Fruit fly (Drosophila melanogaster): ENCODE results near the gene CG9813.

The CG9813 gene

dm6 chr3R:13401722-13402296 is 22.2 kb upstream of the CG9813 start, which contains the start of gene GILT1:
GILT1 (minus strand) TSS chr3R:13401862.
- TF ChIP-seq Ets98B (GFP tag; IDR thresholded peaks at IDR 0.05) (no peak), CG4496 (GFP tag; IDR thresholded peaks at IDR 0.05) (no peak), CG12605 (GFP tag; IDR thresholded peaks at IDR 0.05) (0 out of 2 replicates have a peak, but pooled peaks have one; percentile 5)

- TF ChIP-seq Pif1B (GFP tag; optimal IDR thresholded peaks at IDR 0.05) (peak; percentile 94), gl (tag; optimal IDR thresholded peaks at IDR 0.05) (peak; percentile 77), CG15710 (tag; optimal IDR thresholded peaks at IDR 0.05) (peak; percentile 94), CG8301 (tag; optimal IDR thresholded peaks at IDR 0.05) (peak; percentile 94), CG8159 (tag; optimal IDR thresholded peaks at IDR 0.05) (peak; percentile 95), Ets98B (GFP tag; IDR thresholded peaks at IDR 0.05) (peak; percentile 80), CG32121 (GFP tag; IDR thresholded peaks at IDR 0.05) (peak; percentile 87), CG4496 (GFP tag; IDR thresholded peaks at IDR 0.05) (peak; percentile 90), CG9948 (tag; optimal IDR thresholded peaks at IDR 0.05) (peak; percentile 94), CG12605 (GFP tag; IDR thresholded peaks at IDR 0.05) (peak; percentile 71; the same call in 1 of the 2 replicates), Snoo (tag; optimal IDR thresholded peaks at IDR 0.05) (peak; percentile 90), Pif1A (GFP tag; optimal IDR thresholded peaks at IDR 0.05) (peak; percentile 92), EcR (GFP tag; optimal IDR thresholded peaks at IDR 0.05) (peak; percentile 79), D1 (tag; optimal IDR thresholded peaks at IDR 0.05) (peak; percentile 90), CG17806 (tag; optimal IDR thresholded peaks at IDR 0.05) (peak; percentile 94), CG34367 (tag; optimal IDR thresholded peaks at IDR 0.05) (peak; percentile 91), CG14655 (GFP tag; optimal IDR thresholded peaks at IDR 0.05) (peak; percentile 95), CG10348 (GFP tag; IDR thresholded peaks at IDR 0.05) (peak; percentile 64; the same call in 1 of the 2 replicates), CG13204 (GFP tag; optimal IDR thresholded peaks at IDR 0.05) (peak; percentile 90), rn (GFP tag; IDR thresholded peaks at IDR 0.05) (peak; percentile 71), fd96Ca (GFP tag; IDR thresholded peaks at IDR 0.05) (peak; percentile 64; the same call in 2 of the 3 replicates)
Observed at dm6 chr3R:13400902-13401721, 21.5 kb upstream of the CG9813 start.

dm6 chr3R:13397535-13397934 is 18.0 kb upstream of the CG9813 start, which contains the start of gene CG14377:
CG14377 (plus strand) TSS chr3R:13397835.
- TF ChIP-seq EcR (GFP tag; optimal IDR thresholded peaks at IDR 0.05) (no peak), CG13204 (GFP tag; optimal IDR thresholded peaks at IDR 0.05) (no peak), rn (GFP tag; IDR thresholded peaks at IDR 0.05) (no peak), CG4496 (GFP tag; IDR thresholded peaks at IDR 0.05) (no peak), Ets98B (GFP tag; IDR thresholded peaks at IDR 0.05) (no peak), fd96Ca (GFP tag; IDR thresholded peaks at IDR 0.05) (no peak), CG17806 (tag; optimal IDR thresholded peaks at IDR 0.05) (no peak), Snoo (tag; optimal IDR thresholded peaks at IDR 0.05) (no peak), CG8159 (tag; optimal IDR thresholded peaks at IDR 0.05) (no peak), CG12605 (GFP tag; IDR thresholded peaks at IDR 0.05) (no peak), Pif1A (GFP tag; optimal IDR thresholded peaks at IDR 0.05) (no peak), CG14655 (GFP tag; optimal IDR thresholded peaks at IDR 0.05) (no peak), CG34367 (tag; optimal IDR thresholded peaks at IDR 0.05) (no peak), CG10348 (GFP tag; IDR thresholded peaks at IDR 0.05) (no peak), CG9948 (tag; optimal IDR thresholded peaks at IDR 0.05) (no peak), CG15710 (tag; optimal IDR thresholded peaks at IDR 0.05) (no peak), CG8301 (tag; optimal IDR thresholded peaks at IDR 0.05) (no peak), CG32121 (GFP tag; IDR thresholded peaks at IDR 0.05) (no peak), gl (tag; optimal IDR thresholded peaks at IDR 0.05) (no peak)

dm6 chr3R:13397040-13397439 is 17.5 kb upstream of the CG9813 start, which contains the start of gene CG14374:
CG14374 (minus strand) TSS chr3R:13397140.
- TF ChIP-seq gl (tag; optimal IDR thresholded peaks at IDR 0.05) (no peak), CG8301 (tag; optimal IDR thresholded peaks at IDR 0.05) (no peak)

- peak; percentile 48; the same call in 2 of the 3 replicates for TF ChIP-seq CG4496 (GFP tag; IDR thresholded peaks at IDR 0.05)
- no peak for TF ChIP-seq rn (GFP tag; IDR thresholded peaks at IDR 0.05)
Observed at dm6 chr3R:13395133-13395532, 15.6 kb upstream of the CG9813 start, which contains the start of gene CCHa2. CCHa2 (minus strand) TSS chr3R:13395197.

- TF ChIP-seq Ets98B (GFP tag; IDR thresholded peaks at IDR 0.05) (no peak), CG8301 (tag; optimal IDR thresholded peaks at IDR 0.05) (no peak), CG32121 (GFP tag; IDR thresholded peaks at IDR 0.05) (no peak), CG15710 (tag; optimal IDR thresholded peaks at IDR 0.05) (no peak), CG4496 (GFP tag; IDR thresholded peaks at IDR 0.05) (no peak), gl (tag; optimal IDR thresholded peaks at IDR 0.05) (no peak), Snoo (tag; optimal IDR thresholded peaks at IDR 0.05) (no peak), CG14655 (GFP tag; optimal IDR thresholded peaks at IDR 0.05) (no peak), CG8159 (tag; optimal IDR thresholded peaks at IDR 0.05) (no peak), CG12605 (GFP tag; IDR thresholded peaks at IDR 0.05) (no peak), CG13204 (GFP tag; optimal IDR thresholded peaks at IDR 0.05) (no peak), CG9948 (tag; optimal IDR thresholded peaks at IDR 0.05) (no peak), EcR (GFP tag; optimal IDR thresholded peaks at IDR 0.05) (no peak), Pif1A (GFP tag; optimal IDR thresholded peaks at IDR 0.05) (no peak), rn (GFP tag; IDR thresholded peaks at IDR 0.05) (no peak)
Observed at dm6 chr3R:13393009-13393408, 13.4 kb upstream of the CG9813 start.

Data from whole organism, pupa.